Fruit fly (Drosophila melanogaster): Measurements from ENCODE around the gene Ipp.
A peak's percentile ranks its signal among the peaks of the same experiment; 100 is the strongest.

Gene Ipp

DNA sequence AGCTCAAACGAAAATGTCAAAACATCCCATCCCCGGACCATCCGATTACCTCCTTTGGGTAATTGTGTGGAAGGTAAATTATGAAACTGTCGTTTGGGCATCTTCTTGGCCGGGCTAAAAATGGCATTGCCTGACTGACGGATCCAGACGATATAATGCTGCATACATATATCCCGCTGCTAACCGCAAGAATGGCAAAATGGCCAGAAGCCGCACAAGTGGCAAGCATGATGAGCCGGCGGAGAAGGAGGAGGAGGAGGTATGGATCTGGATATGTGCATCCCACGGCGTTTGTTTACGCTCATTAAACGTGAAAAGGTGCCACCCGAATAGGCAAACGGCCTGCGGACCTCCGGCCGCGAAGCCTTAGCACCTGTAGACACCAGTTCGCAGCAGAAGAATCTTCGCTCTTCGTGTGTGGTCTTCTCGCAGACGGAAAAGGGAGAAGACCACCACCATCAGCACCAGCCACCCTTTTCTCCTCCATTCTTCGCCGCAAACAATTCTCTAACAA, 30.4 kb downstream of the Ipp start:
- no peak for TF ChIP-seq Abd-B (GFP tag; optimal IDR thresholded peaks at IDR 0.05)

dm6 chr3R:13989453-13989852, 30.9 kb downstream of the Ipp start:
- TF ChIP-seq br (GFP tag; optimal IDR thresholded peaks at IDR 0.05) (no peak), Hr83 (GFP tag; optimal IDR thresholded peaks at IDR 0.05; ENCODE audit: poor library complexity, severe bottlenecking) (no peak), lola (GFP tag; optimal IDR thresholded peaks at IDR 0.05) (no peak), dmrt93B (GFP tag; optimal IDR thresholded peaks at IDR 0.05) (no peak), usp (GFP tag; optimal IDR thresholded peaks at IDR 0.05) (no peak)

dm6 chr3R:13990109-13990508, 31.5 kb downstream of the Ipp start:
- TF ChIP-seq Abd-B (GFP tag; optimal IDR thresholded peaks at IDR 0.05) (no peak), Hr83 (GFP tag; optimal IDR thresholded peaks at IDR 0.05; ENCODE audit: poor library complexity, severe bottlenecking) (peak; percentile 17)

DNA sequence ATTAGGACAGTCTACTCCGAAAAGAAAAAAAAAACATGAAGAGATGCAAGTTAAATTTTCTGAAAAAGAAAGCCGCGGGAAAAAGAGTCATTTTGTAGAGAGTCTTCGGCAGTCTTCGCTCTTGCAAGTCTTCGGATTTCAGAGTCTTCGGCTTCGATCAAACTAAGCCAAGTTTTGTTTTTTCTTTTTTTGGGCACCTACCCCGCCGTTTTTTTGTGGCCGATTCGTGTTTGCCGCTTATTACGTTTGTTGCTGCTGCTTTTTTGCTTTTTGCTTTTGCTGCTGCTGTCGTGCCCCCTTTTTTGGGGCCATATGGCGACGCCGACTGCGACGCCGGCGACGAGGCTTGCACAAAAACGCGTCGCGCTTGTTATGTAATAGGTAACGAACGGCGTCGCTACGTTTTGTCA, 33.5 kb downstream of the Ipp start:
- TF ChIP-seq rgr (GFP tag; optimal IDR thresholded peaks at IDR 0.05) (no peak), Hr78 (GFP tag; optimal IDR thresholded peaks at IDR 0.05) (no peak), Myc (optimal IDR thresholded peaks at IDR 0.05) (no peak), Dif (GFP tag; optimal IDR thresholded peaks at IDR 0.05; ENCODE audit: partially characterized antibody) (no peak), lola (GFP tag; optimal IDR thresholded peaks at IDR 0.05) (no peak), dl (GFP tag; optimal IDR thresholded peaks at IDR 0.05; ENCODE audit: insufficient read depth in 1 of 2, partially characterized antibody in 2 of 2) (no peak), jim (GFP tag; optimal IDR thresholded peaks at IDR 0.05) (peak; percentile 53)

- no peak for TF ChIP-seq N (GFP tag; optimal IDR thresholded peaks at IDR 0.05)
- no peak for TF ChIP-seq GATAd (GFP tag; optimal IDR thresholded peaks at IDR 0.05)
- TF ChIP-seq HLH106 (tag; optimal IDR thresholded peaks at IDR 0.05): no peak
- TF ChIP-seq h (GFP tag; optimal IDR thresholded peaks at IDR 0.05): no peak
- TF ChIP-seq woc (GFP tag; optimal IDR thresholded peaks at IDR 0.05): no peak
- TF ChIP-seq Abd-B (GFP tag; optimal IDR thresholded peaks at IDR 0.05): no peak
- no peak for TF ChIP-seq psq (GFP tag; optimal IDR thresholded peaks at IDR 0.05)
- no peak for TF ChIP-seq sage (GFP tag; optimal IDR thresholded peaks at IDR 0.05)
- TF ChIP-seq Jra (GFP tag; optimal IDR thresholded peaks at IDR 0.05): no peak
- no peak for TF ChIP-seq Sp1 (GFP tag; optimal IDR thresholded peaks at IDR 0.05)
- TF ChIP-seq rgr (GFP tag; optimal IDR thresholded peaks at IDR 0.05): no peak
- no peak for TF ChIP-seq OdsH (GFP tag; optimal IDR thresholded peaks at IDR 0.05)
- no peak for TF ChIP-seq Rel (GFP tag; optimal IDR thresholded peaks at IDR 0.05)
- TF ChIP-seq Rel (tag; optimal IDR thresholded peaks at IDR 0.05): no peak
- no peak for TF ChIP-seq CG9705 (GFP tag; optimal IDR thresholded peaks at IDR 0.05)
- no peak for TF ChIP-seq sv (GFP tag; optimal IDR thresholded peaks at IDR 0.05)
- TF ChIP-seq dl (GFP tag; optimal IDR thresholded peaks at IDR 0.05; ENCODE audit: insufficient read depth in 1 of 2, partially characterized antibody in 2 of 2): no peak
These were observed 36.8 kb downstream of the Ipp start for dm6 chr3R:13995426-13995825.

DNA sequence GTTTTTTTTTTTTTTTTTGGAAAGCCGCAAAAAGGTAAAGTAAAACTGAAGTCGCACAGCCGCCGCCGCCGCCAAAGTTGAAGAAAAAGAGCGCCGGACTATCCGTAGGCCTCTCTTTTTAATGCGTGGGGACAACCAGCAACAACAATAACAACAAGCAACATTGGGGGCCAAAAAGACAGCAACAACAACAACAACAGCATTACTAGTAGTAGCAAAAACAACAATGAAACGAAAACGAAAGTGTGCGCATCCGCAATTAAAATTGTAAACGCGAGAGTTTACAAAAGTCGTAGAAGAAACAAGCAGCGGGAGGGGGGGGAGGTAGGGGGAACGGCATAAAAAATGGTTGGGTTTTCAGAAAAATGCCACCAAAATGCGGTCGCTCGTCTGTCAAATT, 37.3 kb downstream of the Ipp start:
- TF ChIP-seq fru (GFP tag; optimal IDR thresholded peaks at IDR 0.05) (no peak), psq (GFP tag; optimal IDR thresholded peaks at IDR 0.05) (no peak), lola (GFP tag; optimal IDR thresholded peaks at IDR 0.05) (no peak), Myc (optimal IDR thresholded peaks at IDR 0.05) (no peak), Hr78 (GFP tag; optimal IDR thresholded peaks at IDR 0.05) (no peak), br (GFP tag; optimal IDR thresholded peaks at IDR 0.05) (no peak), Abd-B (GFP tag; optimal IDR thresholded peaks at IDR 0.05) (no peak), CrebA (GFP tag; optimal IDR thresholded peaks at IDR 0.05; ENCODE audit: borderline replicate concordance) (no peak), rgr (GFP tag; optimal IDR thresholded peaks at IDR 0.05) (no peak), tai (GFP tag; optimal IDR thresholded peaks at IDR 0.05) (no peak), HLH106 (tag; optimal IDR thresholded peaks at IDR 0.05) (no peak), woc (GFP tag; optimal IDR thresholded peaks at IDR 0.05) (no peak), Hr83 (GFP tag; optimal IDR thresholded peaks at IDR 0.05; ENCODE audit: poor library complexity, severe bottlenecking) (no peak), CG9705 (GFP tag; optimal IDR thresholded peaks at IDR 0.05) (no peak), pan (optimal IDR thresholded peaks at IDR 0.05) (no peak), Rel (GFP tag; optimal IDR thresholded peaks at IDR 0.05) (no peak), Rel (tag; optimal IDR thresholded peaks at IDR 0.05) (no peak), jim (GFP tag; optimal IDR thresholded peaks at IDR 0.05) (no peak)
